Fruit fly (Drosophila melanogaster) whole organism: ENCODE data around the gene Ms.

Experiments used
- CG8478 ChIP-seq: fragments of >200 bp; optimal IDR thresholded peaks from 2 replicates; lab custom pipeline; 2018; ENCODE audit warnings: inconsistent platforms
- Dll ChIP-seq: fragments of >200 bp; optimal IDR thresholded peaks from 2 replicates; lab custom pipeline; 2017
- EcR ChIP-seq, 2 experiments: fragments of >200 bp; optimal IDR thresholded peaks; 2 replicates each; lab custom pipeline; 2017; ENCODE audit warnings: missing biosample characterization in 2 of 2, missing genetic modification characterization in 2 of 2, missing genetic modification reagents in 2 of 2
- pan ChIP-seq: fragments of >200 bp; optimal IDR thresholded peaks from 2 replicates; lab custom pipeline; 2017
- psq ChIP-seq: fragments of >200 bp; optimal IDR thresholded peaks from 2 replicates; lab custom pipeline; 2017
- usp ChIP-seq: fragments of >200 bp; optimal IDR thresholded peaks from 2 replicates; lab custom pipeline; 2017; ENCODE audit warnings: missing biosample characterization, missing genetic modification characterization, mixed read lengths

- TF ChIP-seq usp (GFP tag; lab: Kevin White, UChicago), result no peak
- TF ChIP-seq psq (lab: Kevin White, UChicago), result no peak
- TF ChIP-seq pan (lab: Kevin White, UChicago), result no peak
- no peak for TF ChIP-seq EcR (GFP tag; optimal IDR thresholded peaks at IDR 0.05; lab: Kevin White, UChicago)
- TF ChIP-seq CG8478 (lab: Kevin White, UChicago), result no peak
- no peak for TF ChIP-seq Dll (lab: Kevin White, UChicago)
Observed at dm6 chr3R:24364880-24365604, 23.7 kb downstream of the Ms start, which contains the start of the genes CG17784 and CG13613.
